ENCODE assay signal across 2 fruit fly cellular contexts in the genomic region with DNA sequence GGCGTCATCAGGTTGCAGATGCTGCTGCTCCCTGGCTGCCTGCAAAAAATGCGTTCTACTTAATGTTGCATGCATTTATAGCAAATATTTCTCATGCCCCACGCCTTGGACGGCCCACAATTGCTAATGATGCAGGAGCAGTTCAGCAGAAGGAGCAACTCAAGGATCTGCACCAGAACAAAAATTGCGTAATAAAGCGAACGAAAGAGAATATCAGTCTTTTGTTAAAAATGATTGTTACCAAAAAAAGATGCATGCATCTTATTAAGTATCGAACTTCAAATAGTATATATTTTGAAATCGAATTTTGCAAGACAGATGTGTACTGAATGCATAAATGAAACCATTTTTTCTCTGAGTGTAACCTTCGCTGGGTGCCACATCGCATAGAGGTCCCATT.
TF ChIP-seq lines count a peak whose summit lies in the region.

No protein-coding gene starts in this region.

TF ChIP-seq in whole organism, prepupa, 60 proteins besides CTCF, POLR2A, EP300 and RAD21:
- TF ChIP-seq CG6163 (GFP tag; IDR thresholded peaks at IDR 0.05; lab: Robert Waterston, UW), result peak; percentile 75
- peak; percentile 1 for TF ChIP-seq topi (GFP tag; optimal IDR thresholded peaks at IDR 0.05; lab: Kevin White, UChicago)
- no peak for TF ChIP-seq CG9139 (GFP tag; optimal IDR thresholded peaks at IDR 0.05; lab: Kevin White, UChicago)
- TF ChIP-seq Gug (GFP tag; IDR thresholded peaks at IDR 0.05; lab: Robert Waterston, UW), result 0 out of 2 replicates have a peak, but pooled peaks have one; percentile 34
- TF ChIP-seq net (GFP tag; optimal IDR thresholded peaks at IDR 0.05; lab: Kevin White, UChicago), result no peak
- no peak for TF ChIP-seq Hr39 (GFP tag; optimal IDR thresholded peaks at IDR 0.05; lab: Kevin White, UChicago)
- TF ChIP-seq CG32006 (GFP tag; optimal IDR thresholded peaks at IDR 0.05; lab: Kevin White, UChicago), result peak; percentile 51
- peak; percentile 63 for TF ChIP-seq dsx (GFP tag; optimal IDR thresholded peaks at IDR 0.05; lab: Kevin White, UChicago; ENCODE audit: poor library complexity, severe bottlenecking)
- TF ChIP-seq CG8119 (GFP tag; IDR thresholded peaks at IDR 0.05; lab: Robert Waterston, UW), result peak; percentile 54; the same call in 2 of the 3 replicates
- TF ChIP-seq CG10631 (GFP tag; optimal IDR thresholded peaks at IDR 0.05; lab: Kevin White, UChicago), result peak; percentile 59
- TF ChIP-seq Eip75B (GFP tag; optimal IDR thresholded peaks at IDR 0.05; lab: Kevin White, UChicago), result peak; percentile 68
- TF ChIP-seq CG6808 (GFP tag; optimal IDR thresholded peaks at IDR 0.05; lab: Kevin White, UChicago), result peak; percentile 26
- TF ChIP-seq Ets96B (tag; optimal IDR thresholded peaks at IDR 0.05; lab: Kevin White, UChicago), result peak; percentile 56
- TF ChIP-seq eg (GFP tag; IDR thresholded peaks at IDR 0.05; lab: Robert Waterston, UW), result 0 out of 3 replicates have a peak, but pooled peaks have one; percentile 12
- peak; percentile 35 for TF ChIP-seq acj6 (GFP tag; optimal IDR thresholded peaks at IDR 0.05; lab: Kevin White, UChicago)
- peak; percentile 4 for TF ChIP-seq Lpt (GFP tag; optimal IDR thresholded peaks at IDR 0.05; lab: Kevin White, UChicago)
- TF ChIP-seq CG6276 (GFP tag; optimal IDR thresholded peaks at IDR 0.05; lab: Kevin White, UChicago), result peak; percentile 13
- TF ChIP-seq CG10669 (GFP tag; optimal IDR thresholded peaks at IDR 0.05; lab: Kevin White, UChicago), result peak; percentile 36
- peak; percentile 34 for TF ChIP-seq CG16779 (tag; optimal IDR thresholded peaks at IDR 0.05; lab: Kevin White, UChicago)
- peak; percentile 30 for TF ChIP-seq pdm3 (GFP tag; optimal IDR thresholded peaks at IDR 0.05; lab: Kevin White, UChicago)
- peak; percentile 23 for TF ChIP-seq CG6792 (GFP tag; optimal IDR thresholded peaks at IDR 0.05; lab: Kevin White, UChicago)
- TF ChIP-seq ss (GFP tag; optimal IDR thresholded peaks at IDR 0.05; lab: Kevin White, UChicago), result peak in 1 of 2 experiments; percentile 59
- TF ChIP-seq CG3032 (tag; optimal IDR thresholded peaks at IDR 0.05; lab: Kevin White, UChicago), result peak; percentile 46
- 0 out of 2 replicates have a peak, but pooled peaks have one; percentile 38 for TF ChIP-seq CG15336 (GFP tag; IDR thresholded peaks at IDR 0.05; lab: Robert Waterston, UW)
- TF ChIP-seq spab (GFP tag; optimal IDR thresholded peaks at IDR 0.05; lab: Kevin White, UChicago), result peak; percentile 49
- TF ChIP-seq CG34406 (GFP tag; optimal IDR thresholded peaks at IDR 0.05; lab: Kevin White, UChicago), result no peak
- no peak for TF ChIP-seq Smox (GFP tag; optimal IDR thresholded peaks at IDR 0.05; lab: Kevin White, UChicago)
- TF ChIP-seq Eip78C (GFP tag; lab: Kevin White, UChicago), result peak; percentile 86
- peak; percentile 5 for TF ChIP-seq CG11762 (GFP tag; optimal IDR thresholded peaks at IDR 0.05; lab: Kevin White, UChicago; ENCODE audit: insufficient read depth)
- TF ChIP-seq Sox14 (GFP tag; optimal IDR thresholded peaks at IDR 0.05; lab: Kevin White, UChicago), result peak; percentile 47
- peak; percentile 43 for TF ChIP-seq svp (GFP tag; lab: Kevin White, UChicago)
- no peak for TF ChIP-seq CG1621 (tag; optimal IDR thresholded peaks at IDR 0.05; lab: Kevin White, UChicago)
- TF ChIP-seq salr (GFP tag; optimal IDR thresholded peaks at IDR 0.05; lab: Kevin White, UChicago), result peak in 1 of 2 experiments; percentile 32
- TF ChIP-seq OdsH (GFP tag; optimal IDR thresholded peaks at IDR 0.05; lab: Kevin White, UChicago), result peak; percentile 30
- no peak for TF ChIP-seq CG11902 (GFP tag; optimal IDR thresholded peaks at IDR 0.05; lab: Kevin White, UChicago)
- peak; percentile 35 for TF ChIP-seq achi (GFP tag; optimal IDR thresholded peaks at IDR 0.05; lab: Kevin White, UChicago)
- peak; percentile 26 for TF ChIP-seq fd59A (GFP tag; optimal IDR thresholded peaks at IDR 0.05; lab: Kevin White, UChicago)
- TF ChIP-seq dac (GFP tag; optimal IDR thresholded peaks at IDR 0.05; lab: Kevin White, UChicago), result no peak
- peak; percentile 52 for TF ChIP-seq CG3919 (GFP tag; optimal IDR thresholded peaks at IDR 0.05; lab: Kevin White, UChicago)

TF ChIP-seq in whole organism, pupa, 21 proteins besides CTCF, POLR2A, EP300 and RAD21:
- TF ChIP-seq CG8301 (tag; optimal IDR thresholded peaks at IDR 0.05; lab: Kevin White, UChicago), result peak; percentile 69
- 0 out of 3 replicates have a peak, but pooled peaks have one; percentile 29 for TF ChIP-seq fd96Ca (GFP tag; IDR thresholded peaks at IDR 0.05; lab: Robert Waterston, UW)
- TF ChIP-seq gl (tag; optimal IDR thresholded peaks at IDR 0.05; lab: Kevin White, UChicago), result peak; percentile 3
- no peak for TF ChIP-seq CG13204 (GFP tag; optimal IDR thresholded peaks at IDR 0.05; lab: Kevin White, UChicago)
- TF ChIP-seq EcR (GFP tag; optimal IDR thresholded peaks at IDR 0.05; lab: Kevin White, UChicago), result no peak
- TF ChIP-seq CG4496 (GFP tag; IDR thresholded peaks at IDR 0.05; lab: Robert Waterston, UW), result no peak
- peak; percentile 63 for TF ChIP-seq CG17806 (tag; optimal IDR thresholded peaks at IDR 0.05; lab: Kevin White, UChicago)
- peak; percentile 56 for TF ChIP-seq CG8159 (tag; optimal IDR thresholded peaks at IDR 0.05; lab: Kevin White, UChicago)
- peak; percentile 39 for TF ChIP-seq CG15710 (tag; optimal IDR thresholded peaks at IDR 0.05; lab: Kevin White, UChicago)
- peak; percentile 63 for TF ChIP-seq CG9948 (tag; optimal IDR thresholded peaks at IDR 0.05; lab: Kevin White, UChicago)
- TF ChIP-seq Ets98B (GFP tag; IDR thresholded peaks at IDR 0.05; lab: Robert Waterston, UW), result 0 out of 2 replicates have a peak, but pooled peaks have one; percentile 17
- peak; percentile 12 for TF ChIP-seq Pif1B (GFP tag; optimal IDR thresholded peaks at IDR 0.05; lab: Kevin White, UChicago)
- peak; percentile 51 for TF ChIP-seq Pif1A (GFP tag; optimal IDR thresholded peaks at IDR 0.05; lab: Kevin White, UChicago)
- TF ChIP-seq rn (GFP tag; IDR thresholded peaks at IDR 0.05; lab: Robert Waterston, UW), result no peak
- peak; percentile 42 for TF ChIP-seq CG34367 (tag; optimal IDR thresholded peaks at IDR 0.05; lab: Kevin White, UChicago)
- TF ChIP-seq CG14655 (GFP tag; optimal IDR thresholded peaks at IDR 0.05; lab: Kevin White, UChicago), result peak; percentile 79
- 0 out of 2 replicates have a peak, but pooled peaks have one; percentile 19 for TF ChIP-seq CG12605 (GFP tag; IDR thresholded peaks at IDR 0.05; lab: Robert Waterston, UW)
- TF ChIP-seq D1 (tag; optimal IDR thresholded peaks at IDR 0.05; lab: Kevin White, UChicago), result no peak
- no peak for TF ChIP-seq Snoo (tag; optimal IDR thresholded peaks at IDR 0.05; lab: Kevin White, UChicago)
- no peak for TF ChIP-seq CG10348 (GFP tag; IDR thresholded peaks at IDR 0.05; lab: Robert Waterston, UW)
- TF ChIP-seq CG32121 (GFP tag; IDR thresholded peaks at IDR 0.05; lab: Robert Waterston, UW), result no peak
